Fruit fly (Drosophila melanogaster): ENCODE data around the gene CG13895.

CG13895 gene

DNA sequence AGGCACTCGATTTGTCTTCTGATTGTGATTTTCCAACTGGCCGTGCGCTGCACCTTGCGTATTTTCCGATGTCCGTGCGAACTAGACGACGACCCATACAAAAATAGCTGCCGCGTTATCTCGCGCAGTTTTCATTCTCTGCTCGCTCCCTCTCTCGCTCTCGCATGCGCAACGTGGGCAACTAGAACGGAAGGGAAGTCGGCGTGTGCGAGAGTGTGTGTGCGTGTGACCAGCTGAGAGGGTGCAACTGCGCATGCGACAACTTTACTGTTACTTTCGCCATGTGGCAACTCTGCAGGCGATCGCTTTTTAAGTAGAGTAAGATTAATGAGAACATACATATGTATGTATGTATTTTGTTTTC is 22.6 kb downstream of the CG13895 start, which contains the start of gene ebd1 (continued):
- TF ChIP-seq tio (GFP tag; optimal IDR thresholded peaks at IDR 0.05) (no peak), CG4404 (GFP tag; IDR thresholded peaks at IDR 0.05) (no peak), rib (GFP tag; IDR thresholded peaks at IDR 0.05) (no peak), CG7928 (GFP tag; optimal IDR thresholded peaks at IDR 0.05) (no peak), caup (GFP tag; optimal IDR thresholded peaks at IDR 0.05; ENCODE audit: severe bottlenecking) (no peak), pnt (GFP tag; optimal IDR thresholded peaks at IDR 0.05) (no peak), CG6654 (GFP tag; optimal IDR thresholded peaks at IDR 0.05) (no peak), CG10654 (GFP tag; optimal IDR thresholded peaks at IDR 0.05) (no peak), YL-1 (GFP tag; optimal IDR thresholded peaks at IDR 0.05) (peak; percentile 70), HLH4C (GFP tag; IDR thresholded peaks at IDR 0.05; ENCODE audit: partially characterized antibody) (no peak), Awh (GFP tag; IDR thresholded peaks at IDR 0.05) (no peak), shn (GFP tag; optimal IDR thresholded peaks at IDR 0.05) (no peak), Spps (tag; optimal IDR thresholded peaks at IDR 0.05) (no peak), CG34224 (GFP tag; IDR thresholded peaks at IDR 0.05; ENCODE audit: partially characterized antibody) (0 out of 3 replicates have a peak, but pooled peaks have one; percentile 16), BtbVII (GFP tag; optimal IDR thresholded peaks at IDR 0.05) (peak; percentile 59), lola (GFP tag; optimal IDR thresholded peaks at IDR 0.05) (no peak), CG18011 (GFP tag; optimal IDR thresholded peaks at IDR 0.05) (no peak), tap (tag; optimal IDR thresholded peaks at IDR 0.05) (no peak), jigr1 (GFP tag; IDR thresholded peaks at IDR 0.05) (no peak), CG7745 (tag; optimal IDR thresholded peaks at IDR 0.05) (no peak), Adf1 (GFP tag; IDR thresholded peaks at IDR 0.05) (no peak; the same call in 1 of the 2 replicates), her (GFP tag; optimal IDR thresholded peaks at IDR 0.05) (no peak), p53 (GFP tag; optimal IDR thresholded peaks at IDR 0.05) (no peak), wdn (GFP tag; IDR thresholded peaks at IDR 0.05) (no peak), CG8765 (GFP tag; IDR thresholded peaks at IDR 0.05) (no peak), CG6689 (GFP tag; IDR thresholded peaks at IDR 0.05) (no peak), CG11723 (GFP tag; optimal IDR thresholded peaks at IDR 0.05) (no peak), slp2 (GFP tag; optimal IDR thresholded peaks at IDR 0.05) (no peak), dan (GFP tag; IDR thresholded peaks at IDR 0.05) (no peak), pzg (GFP tag; optimal IDR thresholded peaks at IDR 0.05) (peak; percentile 24), CG8089 (GFP tag; optimal IDR thresholded peaks at IDR 0.05) (no peak), hbn (GFP tag; IDR thresholded peaks at IDR 0.05; ENCODE audit: partially characterized antibody) (no peak), chinmo (GFP tag; IDR thresholded peaks at IDR 0.05; ENCODE audit: partially characterized antibody) (0 out of 4 replicates have a peak, but pooled peaks have one; percentile 47), Gsc (GFP tag; IDR thresholded peaks at IDR 0.05) (no peak), Sox100B (GFP tag; optimal IDR thresholded peaks at IDR 0.05) (no peak), hb (GFP tag; IDR thresholded peaks at IDR 0.05; ENCODE audit: partially characterized antibody) (no peak), Scr (GFP tag; IDR thresholded peaks at IDR 0.05; ENCODE audit: partially characterized antibody) (no peak), zen (tag; optimal IDR thresholded peaks at IDR 0.05) (no peak), Bgb (GFP tag; IDR thresholded peaks at IDR 0.05; ENCODE audit: partially characterized antibody) (no peak), dati (GFP tag; IDR thresholded peaks at IDR 0.05) (no peak), hkb (optimal IDR thresholded peaks at IDR 0.05) (no peak), hkb (GFP tag; IDR thresholded peaks at IDR 0.05) (no peak), CG13775 (GFP tag; optimal IDR thresholded peaks at IDR 0.05) (no peak), Camta (GFP tag; optimal IDR thresholded peaks at IDR 0.05) (no peak), CG2116 (GFP tag; optimal IDR thresholded peaks at IDR 0.05) (no peak), Deaf1 (tag; optimal IDR thresholded peaks at IDR 0.05) (peak; percentile 58), gcm (GFP tag; optimal IDR thresholded peaks at IDR 0.05) (peak; percentile 6), ap (GFP tag; IDR thresholded peaks at IDR 0.05) (no peak), BEAF-32 (GFP tag; optimal IDR thresholded peaks at IDR 0.05) (no peak), CG13123 (GFP tag; optimal IDR thresholded peaks at IDR 0.05) (no peak), CG9727 (GFP tag; optimal IDR thresholded peaks at IDR 0.05) (no peak)

Measured in whole organism, embryonic.